Worm (Caenorhabditis elegans) whole organism, L2 larva: Measurements from ENCODE around the gene his-63.
"Not testable (repeated sequence)": the region's sequence is repeated elsewhere in the genome, so short reads cannot be mapped to it uniquely, and the experiment has no call there.

Experiments
- C34F6.9 ChIP-seq: fragments of 150-350 bp; optimal IDR thresholded peaks from 2 replicates; lab custom pipeline; 2014; ENCODE audit warnings: missing biosample characterization, missing genetic modification characterization
- R02D3.7 ChIP-seq: fragments of 150-350 bp; optimal IDR thresholded peaks from 2 replicates; lab custom pipeline; 2014; ENCODE audit warnings: missing biosample characterization, missing genetic modification characterization
- Y55F3AM.14 ChIP-seq: fragments of 200-800 bp; sonication (Bioruptor generic); optimal IDR thresholded peaks from 2 replicates; lab custom pipeline; 2018; ENCODE audit warnings: mild to moderate bottlenecking, missing genetic modification characterization, missing compliant biosample characterization
- ZK546.5 ChIP-seq: sonication (generic microtip); optimal IDR thresholded peaks from 2 replicates; lab custom pipeline; 2017; ENCODE audit warnings: missing biosample characterization, missing genetic modification characterization
- aly-2 ChIP-seq: fragments of 150-350 bp; optimal IDR thresholded peaks from 2 replicates; lab custom pipeline; 2014; ENCODE audit warnings: missing biosample characterization, missing genetic modification characterization
- blmp-1 ChIP-seq: sonication (generic microtip); optimal IDR thresholded peaks from 2 replicates; lab custom pipeline; 2017; ENCODE audit warnings: missing genetic modification characterization, mild to moderate bottlenecking, missing compliant biosample characterization, antibody characterized with exemption, moderate library complexity; ENCODE audit not compliant: insufficient read depth
- ceh-82 ChIP-seq: fragments of 150-350 bp; optimal IDR thresholded peaks from 2 replicates; lab custom pipeline; 2014; ENCODE audit warnings: missing biosample characterization, missing genetic modification characterization
- crh-2 ChIP-seq: sonication (generic microtip); optimal IDR thresholded peaks from 2 replicates; lab custom pipeline; 2017; ENCODE audit warnings: missing biosample characterization, missing genetic modification characterization
- dmd-4 ChIP-seq: sonication (generic microtip); optimal IDR thresholded peaks from 2 replicates; lab custom pipeline; 2017; ENCODE audit warnings: missing biosample characterization, missing genetic modification characterization
- fos-1 ChIP-seq: fragments of 150-350 bp; optimal IDR thresholded peaks from 2 replicates; lab custom pipeline; 2014; ENCODE audit warnings: missing biosample characterization, missing genetic modification characterization
- gmeb-1 ChIP-seq: fragments of 150-350 bp; optimal IDR thresholded peaks from 2 replicates; lab custom pipeline; 2014; ENCODE audit warnings: missing biosample characterization, missing genetic modification characterization
- lin-11 ChIP-seq: fragments of 150-350 bp; sonication (generic microtip); optimal IDR thresholded peaks from 2 replicates; lab custom pipeline; 2014; ENCODE audit warnings: missing biosample characterization, missing genetic modification characterization, inconsistent platforms, mixed read lengths
- lin-39 ChIP-seq: fragments of 150-350 bp; optimal IDR thresholded peaks from 2 replicates; lab custom pipeline; 2014; ENCODE audit warnings: missing biosample characterization, missing genetic modification reagents, missing genetic modification characterization
- lsy-2 ChIP-seq, 2 experiments: fragments of 150-350 bp in 1 of 2; sonication (generic microtip) in 1 of 2; optimal IDR thresholded peaks; 2 replicates each; lab custom pipeline; 2014 to 2017; ENCODE audit warnings: missing biosample characterization in 2 of 2, missing genetic modification characterization in 2 of 2
- mab-5 ChIP-seq: fragments of 150-350 bp; optimal IDR thresholded peaks from 2 replicates; lab custom pipeline; 2014; ENCODE audit warnings: missing biosample characterization, missing genetic modification characterization
- mbf-1 ChIP-seq: sonication (generic microtip); optimal IDR thresholded peaks from 2 replicates; lab custom pipeline; 2017; ENCODE audit warnings: missing biosample characterization, missing genetic modification characterization
- mdl-1 ChIP-seq, 2 experiments: fragments of 150-350 bp in 1 of 2; sonication (generic microtip) in 1 of 2; optimal IDR thresholded peaks; 2 replicates each; lab custom pipeline; 2017; ENCODE audit warnings: missing biosample characterization in 2 of 2, missing genetic modification characterization in 2 of 2
- nhr-11 ChIP-seq: fragments of 150-350 bp; optimal IDR thresholded peaks from 2 replicates; lab custom pipeline; 2014; ENCODE audit warnings: missing biosample characterization, missing genetic modification characterization
- nhr-12 ChIP-seq: fragments of 150-350 bp; optimal IDR thresholded peaks from 2 replicates; lab custom pipeline; 2014; ENCODE audit warnings: missing biosample characterization, missing genetic modification characterization
- nhr-21 ChIP-seq: fragments of 150-350 bp; optimal IDR thresholded peaks from 2 replicates; lab custom pipeline; 2014; ENCODE audit warnings: missing biosample characterization, missing genetic modification characterization
- nhr-237 ChIP-seq: fragments of 150-350 bp; optimal IDR thresholded peaks from 2 replicates; lab custom pipeline; 2014; ENCODE audit warnings: missing biosample characterization, missing genetic modification characterization
- nhr-25 ChIP-seq: fragments of 150-350 bp; sonication (generic microtip); optimal IDR thresholded peaks from 3 replicates; lab custom pipeline; 2014; ENCODE audit warnings: missing biosample characterization, missing genetic modification characterization
- nhr-6 ChIP-seq: fragments of 150-350 bp; optimal IDR thresholded peaks from 2 replicates; lab custom pipeline; 2014; ENCODE audit warnings: missing biosample characterization, missing genetic modification characterization
- nhr-77 ChIP-seq: fragments of 150-350 bp; optimal IDR thresholded peaks from 2 replicates; lab custom pipeline; 2014; ENCODE audit warnings: missing biosample characterization, missing genetic modification characterization
- sem-4 ChIP-seq: fragments of 150-350 bp; optimal IDR thresholded peaks from 2 replicates; lab custom pipeline; 2014; ENCODE audit warnings: missing biosample characterization, missing genetic modification reagents, missing genetic modification characterization
- skn-1 ChIP-seq: sonication (generic microtip); optimal IDR thresholded peaks from 2 replicates; lab custom pipeline; 2017; ENCODE audit warnings: missing biosample characterization, missing genetic modification characterization
- sma-3 ChIP-seq: sonication (generic microtip); optimal IDR thresholded peaks from 2 replicates; lab custom pipeline; 2016; ENCODE audit warnings: missing genetic modification reagents, missing genetic modification characterization, missing compliant biosample characterization
- sma-9 ChIP-seq, 2 experiments: fragments of 150-350 bp in 1 of 2; sonication (generic microtip) in 1 of 2; optimal IDR thresholded peaks; 2 replicates each; lab custom pipeline; 2014 to 2016; ENCODE audit warnings: missing genetic modification characterization in 2 of 2, mild to moderate bottlenecking in 1 of 2, missing biosample characterization in 1 of 2, missing compliant biosample characterization in 1 of 2, missing genetic modification reagents in 1 of 2, moderate library complexity in 1 of 2
- snpc-4 ChIP-seq: fragments of 150-350 bp; optimal IDR thresholded peaks from 2 replicates; lab custom pipeline; 2014; ENCODE audit warnings: missing biosample characterization, missing genetic modification characterization
- unc-39 ChIP-seq: fragments of 150-350 bp; optimal IDR thresholded peaks from 2 replicates; lab custom pipeline; 2014; ENCODE audit warnings: missing biosample characterization, missing genetic modification characterization
- unc-55 ChIP-seq: fragments of 150-350 bp; sonication (generic microtip); optimal IDR thresholded peaks from 3 replicates; lab custom pipeline; 2014; ENCODE audit warnings: missing biosample characterization, missing genetic modification reagents, missing genetic modification characterization
- zag-1 ChIP-seq: fragments of 150-350 bp; optimal IDR thresholded peaks from 2 replicates; lab custom pipeline; 2014; ENCODE audit warnings: missing biosample characterization, missing genetic modification characterization
- ztf-1 ChIP-seq: fragments of 200-800 bp; sonication (Bioruptor generic); conservative IDR thresholded peaks from 2 replicates; pipeline ENCODE4 v1.3.6; 2022; ENCODE audit warnings: missing genetic modification characterization, missing compliant biosample characterization
- ztf-11 ChIP-seq: sonication (generic microtip); optimal IDR thresholded peaks from 2 replicates; lab custom pipeline; 2017; ENCODE audit warnings: missing biosample characterization, missing genetic modification characterization
- ztf-4 ChIP-seq: fragments of 150-350 bp; optimal IDR thresholded peaks from 2 replicates; lab custom pipeline; 2014; ENCODE audit warnings: missing biosample characterization, missing genetic modification characterization

Gene his-63

ce11 chrIV:11424830-11425229 lies 18.2 kb upstream of the his-63 start, which contains the start of gene F22B3.8:
TSS of gene F22B3.8 (minus strand) at chrIV:11424930.
- TF ChIP-seq nhr-25 (tag; lab: Kevin White, UChicago) (no peak), gmeb-1 (tag; lab: Kevin White, UChicago) (no peak), nhr-77 (tag; lab: Kevin White, UChicago) (no peak), nhr-21 (no peak), lin-11 (tag; lab: Kevin White, UChicago) (no peak), ztf-4 (tag; lab: Kevin White, UChicago) (no peak), Y55F3AM.14 (GFP tag; lab: Kevin White, UChicago) (no peak), zag-1 (tag; lab: Kevin White, UChicago) (no peak), crh-2 (tag; lab: Kevin White, UChicago) (no peak), lin-39 (tag; lab: Kevin White, UChicago) (no peak), nhr-6 (tag; lab: Kevin White, UChicago) (no peak), sma-9 (GFP tag; optimal IDR thresholded peaks at IDR 0.05; lab: Kevin White, UChicago) (no peak), sma-9 (tag; optimal IDR thresholded peaks at IDR 0.05; lab: Kevin White, UChicago) (no peak), sma-3 (no peak)

ce11 chrIV:11421696-11422095 lies 15.0 kb upstream of the his-63 start, which contains the start of gene F22B3.7:
TSS of gene F22B3.7 (minus strand) at chrIV:11421796.
- TF ChIP-seq nhr-25 (tag; lab: Kevin White, UChicago): no peak
- TF ChIP-seq lin-11 (tag; lab: Kevin White, UChicago): no peak
- TF ChIP-seq Y55F3AM.14 (GFP tag; lab: Kevin White, UChicago): no peak
- TF ChIP-seq lin-39 (tag; lab: Kevin White, UChicago): no peak
- TF ChIP-seq sma-9 (GFP tag; optimal IDR thresholded peaks at IDR 0.05; lab: Kevin White, UChicago): no peak
- no peak for TF ChIP-seq sma-9 (tag; optimal IDR thresholded peaks at IDR 0.05; lab: Kevin White, UChicago)
- no peak for TF ChIP-seq aly-2 (tag; lab: Kevin White, UChicago)
- TF ChIP-seq nhr-21: no peak
- TF ChIP-seq nhr-77 (tag; lab: Kevin White, UChicago): no peak
- TF ChIP-seq sma-3: no peak

ce11 chrIV:11416724-11417123 lies 10.1 kb upstream of the his-63 start, which contains the start of gene F22B3.5:
TSS of gene F22B3.5 (minus strand) at chrIV:11416824.
- not testable (repeated sequence) for TF ChIP-seq nhr-12 (tag; lab: Kevin White, UChicago); ceh-82 (tag; lab: Kevin White, UChicago); mdl-1 (tag; optimal IDR thresholded peaks at IDR 0.05; lab: Kevin White, UChicago)

- TF ChIP-seq ZK546.5 (tag; lab: Kevin White, UChicago) (no peak), nhr-237 (tag; lab: Kevin White, UChicago) (no peak), snpc-4 (tag; lab: Kevin White, UChicago) (no peak), mbf-1 (tag; lab: Kevin White, UChicago) (no peak), blmp-1 (tag; lab: Kevin White, UChicago) (no peak), C34F6.9 (tag; lab: Kevin White, UChicago) (no peak), nhr-77 (tag; lab: Kevin White, UChicago) (no peak), nhr-12 (tag; lab: Kevin White, UChicago) (no peak), nhr-11 (tag; lab: Kevin White, UChicago) (no peak), R02D3.7 (tag; lab: Kevin White, UChicago) (no peak), fos-1 (tag; lab: Kevin White, UChicago) (no peak), nhr-25 (tag; lab: Kevin White, UChicago) (no peak), skn-1 (tag; lab: Kevin White, UChicago) (no peak), ceh-82 (tag; lab: Kevin White, UChicago) (no peak), sma-9 (GFP tag; optimal IDR thresholded peaks at IDR 0.05; lab: Kevin White, UChicago) (no peak), sma-9 (tag; optimal IDR thresholded peaks at IDR 0.05; lab: Kevin White, UChicago) (no peak), zag-1 (tag; lab: Kevin White, UChicago) (no peak)
Observed at ce11 chrIV:11414920-11415319, 8.3 kb upstream of the his-63 start, which contains the start of gene F22B3.10. TSS of gene F22B3.10 (minus strand) at chrIV:11415020.

ce11 chrIV:11410084-11410483 lies 3.4 kb upstream of the his-63 start, which contains the start of gene gfat-2:
TSS of gene gfat-2 (plus strand) at chrIV:11410228.
- TF ChIP-seq skn-1 (tag; lab: Kevin White, UChicago) (no peak), nhr-6 (tag; lab: Kevin White, UChicago) (no peak), sem-4 (tag; lab: Kevin White, UChicago) (no peak), blmp-1 (tag; lab: Kevin White, UChicago) (no peak), ztf-1 (GFP tag; lab: Robert Waterston, UW) (no peak), Y55F3AM.14 (GFP tag; lab: Kevin White, UChicago) (no peak), lsy-2 (tag; optimal IDR thresholded peaks at IDR 0.05; lab: Kevin White, UChicago) (no peak), sma-9 (GFP tag; optimal IDR thresholded peaks at IDR 0.05; lab: Kevin White, UChicago) (no peak), sma-9 (tag; optimal IDR thresholded peaks at IDR 0.05; lab: Kevin White, UChicago) (no peak), sma-3 (no peak), fos-1 (tag; lab: Kevin White, UChicago) (no peak), unc-39 (tag; lab: Kevin White, UChicago) (no peak), nhr-12 (tag; lab: Kevin White, UChicago) (no peak), crh-2 (tag; lab: Kevin White, UChicago) (no peak), C34F6.9 (tag; lab: Kevin White, UChicago) (no peak), mab-5 (tag; lab: Kevin White, UChicago) (no peak), ztf-11 (tag; lab: Kevin White, UChicago) (no peak), unc-55 (GFP tag; lab: Kevin White, UChicago) (no peak), dmd-4 (no peak)
